Fruit fly (Drosophila melanogaster): ENCODE measurements around the gene Srp54k.
A peak's percentile ranks its signal among the peaks of the same experiment; 100 is the strongest.

Gene Srp54k

DNA sequence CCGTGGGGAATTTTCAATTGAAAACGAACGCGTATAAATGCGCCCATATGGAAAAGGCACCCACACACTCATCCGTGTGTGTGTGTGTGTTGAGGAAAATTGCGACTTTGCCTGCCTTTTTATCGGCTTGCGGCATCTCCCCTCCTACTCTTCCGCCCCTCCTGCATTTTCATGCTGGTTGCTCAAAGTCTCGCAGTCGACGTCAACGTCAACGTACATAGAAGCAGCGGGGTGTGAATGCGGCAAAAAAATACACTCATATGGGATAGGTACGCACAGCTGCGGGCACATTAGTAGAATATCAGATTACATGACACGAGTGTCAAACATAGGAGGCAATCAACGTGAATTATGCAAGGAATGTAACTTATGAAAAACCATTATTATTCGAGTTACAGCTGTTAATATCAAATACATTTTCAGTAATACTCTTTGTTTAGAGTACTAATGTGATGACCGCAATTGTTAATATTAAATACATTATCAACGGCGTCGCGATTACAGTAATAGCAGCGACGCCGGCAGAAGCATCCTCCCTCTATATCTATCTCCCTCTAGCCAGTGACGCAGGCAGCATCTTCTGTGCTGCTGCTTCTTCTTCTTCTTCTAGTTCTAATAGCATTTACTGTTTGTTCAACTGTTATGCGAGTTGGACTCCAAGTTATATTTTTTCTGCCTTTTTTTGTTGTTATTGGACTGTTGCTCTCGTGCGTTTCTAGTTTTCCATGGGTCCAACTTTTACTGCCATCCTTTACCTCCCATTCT is 34.5 kb downstream of the Srp54k start (continued):
- TF ChIP-seq Awh (GFP tag; IDR thresholded peaks at IDR 0.05) (peak; percentile 92), CG11093 (GFP tag; IDR thresholded peaks at IDR 0.05) (peak; percentile 83), cg (GFP tag; optimal IDR thresholded peaks at IDR 0.05) (peak; percentile 57), ap (GFP tag; IDR thresholded peaks at IDR 0.05) (peak; percentile 76), CG2875 (GFP tag; optimal IDR thresholded peaks at IDR 0.05) (peak; percentile 90), Doc2 (GFP tag; IDR thresholded peaks at IDR 0.05) (no peak), HHEX (GFP tag; optimal IDR thresholded peaks at IDR 0.05) (peak; percentile 86), chn (GFP tag; optimal IDR thresholded peaks at IDR 0.05) (peak; percentile 82), C15 (GFP tag; IDR thresholded peaks at IDR 0.05) (peak; percentile 11; the same call in 1 of the 3 replicates), CG6654 (GFP tag; optimal IDR thresholded peaks at IDR 0.05) (peak; percentile 75), NFAT (GFP tag; IDR thresholded peaks at IDR 0.05) (peak; percentile 67), CG12299 (tag; optimal IDR thresholded peaks at IDR 0.05) (peak; percentile 83), HmgD (GFP tag; optimal IDR thresholded peaks at IDR 0.05) (no peak), ase (GFP tag; IDR thresholded peaks at IDR 0.05) (peak; percentile 83), Sox102F (GFP tag; optimal IDR thresholded peaks at IDR 0.05) (peak; percentile 92), grn (GFP tag; optimal IDR thresholded peaks at IDR 0.05) (peak; percentile 30), D19A (tag; optimal IDR thresholded peaks at IDR 0.05) (peak; percentile 90), CG17612 (GFP tag; IDR thresholded peaks at IDR 0.05) (peak; percentile 57; the same call in 1 of the 2 replicates), trh (GFP tag; optimal IDR thresholded peaks at IDR 0.05) (peak; percentile 70), HmgZ (tag; optimal IDR thresholded peaks at IDR 0.05) (peak; percentile 88), mirr (GFP tag; optimal IDR thresholded peaks at IDR 0.05) (no peak), odd (GFP tag; optimal IDR thresholded peaks at IDR 0.05) (peak; percentile 79), NfI (GFP tag; optimal IDR thresholded peaks at IDR 0.05) (peak; percentile 88), en (GFP tag; optimal IDR thresholded peaks at IDR 0.05) (peak; percentile 86), Dek (tag; optimal IDR thresholded peaks at IDR 0.05) (peak; percentile 84), danr (GFP tag; IDR thresholded peaks at IDR 0.05) (peak; percentile 56), CG3995 (GFP tag; optimal IDR thresholded peaks at IDR 0.05) (peak; percentile 45), Nf-YC (tag; optimal IDR thresholded peaks at IDR 0.05) (peak; percentile 34), CG11695 (GFP tag; IDR thresholded peaks at IDR 0.05) (peak; percentile 92), Myb (GFP tag; optimal IDR thresholded peaks at IDR 0.05) (peak; percentile 58), chm (GFP tag; IDR thresholded peaks at IDR 0.05) (peak; percentile 82), E2f2 (GFP tag; IDR thresholded peaks at IDR 0.05) (peak; percentile 55; the same call in 1 of the 2 replicates), Eip74EF (GFP tag; optimal IDR thresholded peaks at IDR 0.05) (peak in 1 of 2 experiments; percentile 81), cato (GFP tag; optimal IDR thresholded peaks at IDR 0.05; ENCODE audit: borderline replicate concordance) (peak; percentile 87), Sry-β (GFP tag; optimal IDR thresholded peaks at IDR 0.05) (peak; percentile 10), insv (GFP tag; optimal IDR thresholded peaks at IDR 0.05) (peak in 1 of 2 experiments; percentile 68), dati (GFP tag; IDR thresholded peaks at IDR 0.05) (peak; percentile 88), Trl (optimal IDR thresholded peaks at IDR 0.05) (peak in 1 of 2 experiments; percentile 8), Trl (GFP tag; optimal IDR thresholded peaks at IDR 0.05) (peak; percentile 88), tx (GFP tag; optimal IDR thresholded peaks at IDR 0.05) (peak; percentile 77), eyg (GFP tag; optimal IDR thresholded peaks at IDR 0.05) (peak; percentile 74), bowl (GFP tag; IDR thresholded peaks at IDR 0.05) (peak; percentile 83), CG10267 (tag; optimal IDR thresholded peaks at IDR 0.05) (peak; percentile 83), toy (GFP tag; IDR thresholded peaks at IDR 0.05) (peak; percentile 47; the same call in 1 of the 2 replicates), CG6813 (GFP tag; optimal IDR thresholded peaks at IDR 0.05) (peak; percentile 92), pzg (GFP tag; optimal IDR thresholded peaks at IDR 0.05) (no peak), Mrtf (GFP tag; IDR thresholded peaks at IDR 0.05) (peak; percentile 88), wek (GFP tag; optimal IDR thresholded peaks at IDR 0.05) (peak; percentile 81), aop (GFP tag; IDR thresholded peaks at IDR 0.05) (0 out of 2 replicates have a peak, but pooled peaks have one; percentile 38), CG5245 (GFP tag; optimal IDR thresholded peaks at IDR 0.05) (peak; percentile 88)

Data from whole organism, embryonic.